Worm (Caenorhabditis elegans) whole organism, L2 larva: ENCODE data around the gene asns-2.

Source experiments
- C34F6.9 ChIP-seq: fragments of 150-350 bp; optimal IDR thresholded peaks from 2 replicates; lab custom pipeline; 2014; ENCODE audit warnings: missing biosample characterization, missing genetic modification characterization
- F13H6.1 ChIP-seq: sonication (generic microtip); optimal IDR thresholded peaks from 2 replicates; lab custom pipeline; 2016; ENCODE audit warnings: missing genetic modification characterization, missing compliant biosample characterization
- R02D3.7 ChIP-seq: fragments of 150-350 bp; optimal IDR thresholded peaks from 2 replicates; lab custom pipeline; 2014; ENCODE audit warnings: missing biosample characterization, missing genetic modification characterization
- Y55F3AM.14 ChIP-seq: fragments of 200-800 bp; sonication (Bioruptor generic); optimal IDR thresholded peaks from 2 replicates; lab custom pipeline; 2018; ENCODE audit warnings: mild to moderate bottlenecking, missing genetic modification characterization, missing compliant biosample characterization
- ZK546.5 ChIP-seq: sonication (generic microtip); optimal IDR thresholded peaks from 2 replicates; lab custom pipeline; 2017; ENCODE audit warnings: missing biosample characterization, missing genetic modification characterization
- aly-2 ChIP-seq: fragments of 150-350 bp; optimal IDR thresholded peaks from 2 replicates; lab custom pipeline; 2014; ENCODE audit warnings: missing biosample characterization, missing genetic modification characterization
- ama-1 ChIP-seq: fragments of 150-350 bp; optimal IDR thresholded peaks from 2 replicates; lab custom pipeline; 2018; ENCODE audit warnings: inconsistent platforms
- ceh-82 ChIP-seq: fragments of 150-350 bp; optimal IDR thresholded peaks from 2 replicates; lab custom pipeline; 2014; ENCODE audit warnings: missing biosample characterization, missing genetic modification characterization
- crh-2 ChIP-seq: sonication (generic microtip); optimal IDR thresholded peaks from 2 replicates; lab custom pipeline; 2017; ENCODE audit warnings: missing biosample characterization, missing genetic modification characterization
- dmd-4 ChIP-seq: sonication (generic microtip); optimal IDR thresholded peaks from 2 replicates; lab custom pipeline; 2017; ENCODE audit warnings: missing biosample characterization, missing genetic modification characterization
- egl-27 ChIP-seq: sonication (generic microtip); optimal IDR thresholded peaks from 3 replicates; lab custom pipeline; 2017; ENCODE audit warnings: missing biosample characterization, missing genetic modification reagents, missing genetic modification characterization
- fos-1 ChIP-seq: fragments of 150-350 bp; optimal IDR thresholded peaks from 2 replicates; lab custom pipeline; 2014; ENCODE audit warnings: missing biosample characterization, missing genetic modification characterization
- gmeb-1 ChIP-seq: fragments of 150-350 bp; optimal IDR thresholded peaks from 2 replicates; lab custom pipeline; 2014; ENCODE audit warnings: missing biosample characterization, missing genetic modification characterization
- lin-11 ChIP-seq: fragments of 150-350 bp; sonication (generic microtip); optimal IDR thresholded peaks from 2 replicates; lab custom pipeline; 2014; ENCODE audit warnings: missing biosample characterization, missing genetic modification characterization, inconsistent platforms, mixed read lengths
- lin-13 ChIP-seq: fragments of 150-350 bp; optimal IDR thresholded peaks from 2 replicates; lab custom pipeline; 2014; ENCODE audit warnings: missing biosample characterization, missing genetic modification reagents, missing genetic modification characterization
- lin-39 ChIP-seq: fragments of 150-350 bp; optimal IDR thresholded peaks from 2 replicates; lab custom pipeline; 2014; ENCODE audit warnings: missing biosample characterization, missing genetic modification reagents, missing genetic modification characterization
- mab-5 ChIP-seq: fragments of 150-350 bp; optimal IDR thresholded peaks from 2 replicates; lab custom pipeline; 2014; ENCODE audit warnings: missing biosample characterization, missing genetic modification characterization
- mdl-1 ChIP-seq, 2 experiments: fragments of 150-350 bp in 1 of 2; sonication (generic microtip) in 1 of 2; optimal IDR thresholded peaks; 2 replicates each; lab custom pipeline; 2017; ENCODE audit warnings: missing biosample characterization in 2 of 2, missing genetic modification characterization in 2 of 2
- nhr-10 ChIP-seq: sonication (generic microtip); optimal IDR thresholded peaks from 2 replicates; lab custom pipeline; 2017; ENCODE audit warnings: missing biosample characterization, missing genetic modification characterization
- nhr-12 ChIP-seq: fragments of 150-350 bp; optimal IDR thresholded peaks from 2 replicates; lab custom pipeline; 2014; ENCODE audit warnings: missing biosample characterization, missing genetic modification characterization
- nhr-129 ChIP-seq: fragments of 150-350 bp; optimal IDR thresholded peaks from 2 replicates; lab custom pipeline; 2014; ENCODE audit warnings: missing biosample characterization, missing genetic modification characterization
- nhr-21 ChIP-seq: fragments of 150-350 bp; optimal IDR thresholded peaks from 2 replicates; lab custom pipeline; 2014; ENCODE audit warnings: missing biosample characterization, missing genetic modification characterization
- nhr-23 ChIP-seq: fragments of 150-350 bp; optimal IDR thresholded peaks from 2 replicates; lab custom pipeline; 2014; ENCODE audit warnings: missing biosample characterization, missing genetic modification reagents, missing genetic modification characterization
- nhr-237 ChIP-seq: fragments of 150-350 bp; optimal IDR thresholded peaks from 2 replicates; lab custom pipeline; 2014; ENCODE audit warnings: missing biosample characterization, missing genetic modification characterization
- nhr-6 ChIP-seq: fragments of 150-350 bp; optimal IDR thresholded peaks from 2 replicates; lab custom pipeline; 2014; ENCODE audit warnings: missing biosample characterization, missing genetic modification characterization
- nhr-77 ChIP-seq: fragments of 150-350 bp; optimal IDR thresholded peaks from 2 replicates; lab custom pipeline; 2014; ENCODE audit warnings: missing biosample characterization, missing genetic modification characterization
- skn-1 ChIP-seq: sonication (generic microtip); optimal IDR thresholded peaks from 2 replicates; lab custom pipeline; 2017; ENCODE audit warnings: missing biosample characterization, missing genetic modification characterization
- sma-9 ChIP-seq, 2 experiments: fragments of 150-350 bp in 1 of 2; sonication (generic microtip) in 1 of 2; optimal IDR thresholded peaks; 2 replicates each; lab custom pipeline; 2014 to 2016; ENCODE audit warnings: missing genetic modification characterization in 2 of 2, mild to moderate bottlenecking in 1 of 2, missing biosample characterization in 1 of 2, missing compliant biosample characterization in 1 of 2, missing genetic modification reagents in 1 of 2, moderate library complexity in 1 of 2
- snpc-4 ChIP-seq: fragments of 150-350 bp; optimal IDR thresholded peaks from 2 replicates; lab custom pipeline; 2014; ENCODE audit warnings: missing biosample characterization, missing genetic modification characterization
- unc-55 ChIP-seq: fragments of 150-350 bp; sonication (generic microtip); optimal IDR thresholded peaks from 3 replicates; lab custom pipeline; 2014; ENCODE audit warnings: missing biosample characterization, missing genetic modification reagents, missing genetic modification characterization
- unc-62 ChIP-seq: fragments of 150-350 bp; optimal IDR thresholded peaks from 2 replicates; lab custom pipeline; 2014; ENCODE audit warnings: missing biosample characterization, missing genetic modification reagents, missing genetic modification characterization
- zag-1 ChIP-seq: fragments of 150-350 bp; optimal IDR thresholded peaks from 2 replicates; lab custom pipeline; 2014; ENCODE audit warnings: missing biosample characterization, missing genetic modification characterization
- ztf-4 ChIP-seq: fragments of 150-350 bp; optimal IDR thresholded peaks from 2 replicates; lab custom pipeline; 2014; ENCODE audit warnings: missing biosample characterization, missing genetic modification characterization

The asns-2 gene

ce11 chrX:8716822-8717221 lies 33.9 kb downstream of the asns-2 start, which contains the start of gene F53A9.7:
F53A9.7 (minus strand) TSS chrX:8716922.
- no peak for TF ChIP-seq lin-11
- no peak for TF ChIP-seq nhr-77 (tag; lab: Kevin White, UChicago)
- TF ChIP-seq dmd-4 (tag; lab: Kevin White, UChicago) = no peak
- TF ChIP-seq ztf-4 (tag; lab: Kevin White, UChicago) = no peak
- TF ChIP-seq egl-27 (tag; lab: Kevin White, UChicago) = no peak
- no peak for TF ChIP-seq lin-39 (tag; lab: Kevin White, UChicago)
- TF ChIP-seq mdl-1 (tag; optimal IDR thresholded peaks at IDR 0.05; lab: Kevin White, UChicago) = no peak
- TF ChIP-seq nhr-23 (tag; lab: Kevin White, UChicago) = no peak
- TF ChIP-seq snpc-4 (tag; lab: Kevin White, UChicago) = no peak
- no peak for TF ChIP-seq skn-1 (tag; lab: Kevin White, UChicago)
- no peak for TF ChIP-seq ceh-82 (tag; lab: Kevin White, UChicago)
- TF ChIP-seq Y55F3AM.14 (GFP tag; lab: Kevin White, UChicago) = no peak

DNA sequence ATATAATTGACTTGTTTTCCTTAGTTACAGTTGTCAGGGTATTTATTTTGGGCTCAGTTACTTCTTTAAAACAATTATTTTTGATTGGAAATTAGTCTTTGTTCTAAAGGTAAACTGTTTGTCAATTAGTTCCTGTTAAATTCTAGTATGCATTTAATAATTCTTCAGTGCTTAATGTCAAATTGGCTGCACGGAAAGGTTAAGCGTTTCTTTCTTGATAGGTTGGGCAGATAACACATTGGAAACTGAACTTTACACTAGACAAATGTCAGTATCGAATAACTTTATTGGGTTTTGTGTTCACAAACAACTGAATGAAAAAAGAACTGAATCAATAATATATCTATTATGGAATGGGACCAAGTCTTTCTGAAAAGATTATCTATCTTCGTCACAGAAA lies 35.9 kb downstream of the asns-2 start:
- TF ChIP-seq fos-1 = peak; percentile 36
- TF ChIP-seq nhr-6 (tag; lab: Kevin White, UChicago) = no peak

ce11 chrX:8713754-8714295 lies 36.9 kb downstream of the asns-2 start, which contains the start of gene F53A9.6:
F53A9.6 (minus strand) TSS chrX:8713804.
- TF ChIP-seq C34F6.9 (tag; lab: Kevin White, UChicago) (no peak), ZK546.5 (tag; lab: Kevin White, UChicago) (no peak), mab-5 (tag; lab: Kevin White, UChicago) (no peak), egl-27 (tag; lab: Kevin White, UChicago) (no peak), ama-1 (no peak), mdl-1 (tag; optimal IDR thresholded peaks at IDR 0.05; lab: Kevin White, UChicago) (no peak), nhr-12 (tag; lab: Kevin White, UChicago) (no peak), R02D3.7 (tag; lab: Kevin White, UChicago) (no peak), nhr-129 (tag; lab: Kevin White, UChicago) (no peak), unc-55 (GFP tag; lab: Kevin White, UChicago) (no peak), fos-1 (peak; percentile 63), sma-9 (GFP tag; optimal IDR thresholded peaks at IDR 0.05; lab: Kevin White, UChicago) (peak; percentile 39), sma-9 (tag; optimal IDR thresholded peaks at IDR 0.05; lab: Kevin White, UChicago) (no peak), skn-1 (tag; lab: Kevin White, UChicago) (no peak), aly-2 (tag; lab: Kevin White, UChicago) (no peak), nhr-21 (tag; lab: Kevin White, UChicago) (no peak), gmeb-1 (tag; lab: Kevin White, UChicago) (peak; percentile 19)

- TF ChIP-seq crh-2 (tag; lab: Kevin White, UChicago) = peak; percentile 37
- peak; percentile 51 for TF ChIP-seq sma-9 (GFP tag; optimal IDR thresholded peaks at IDR 0.05; lab: Kevin White, UChicago)
- no peak for TF ChIP-seq sma-9 (tag; optimal IDR thresholded peaks at IDR 0.05; lab: Kevin White, UChicago)
- no peak for TF ChIP-seq nhr-129 (tag; lab: Kevin White, UChicago)
- peak; percentile 81 for TF ChIP-seq fos-1
- no peak for TF ChIP-seq unc-62 (GFP tag; lab: Kevin White, UChicago)
- no peak for TF ChIP-seq C34F6.9 (tag; lab: Kevin White, UChicago)
- TF ChIP-seq unc-55 (GFP tag; lab: Kevin White, UChicago) = no peak
- TF ChIP-seq zag-1 = no peak
- TF ChIP-seq lin-11 = no peak
- peak; percentile 23 for TF ChIP-seq F13H6.1
- TF ChIP-seq lin-13 (GFP tag; lab: Kevin White, UChicago) = no peak
- TF ChIP-seq ama-1 = no peak
Observed at ce11 chrX:8712662-8713061, 38.1 kb downstream of the asns-2 start.

DNA sequence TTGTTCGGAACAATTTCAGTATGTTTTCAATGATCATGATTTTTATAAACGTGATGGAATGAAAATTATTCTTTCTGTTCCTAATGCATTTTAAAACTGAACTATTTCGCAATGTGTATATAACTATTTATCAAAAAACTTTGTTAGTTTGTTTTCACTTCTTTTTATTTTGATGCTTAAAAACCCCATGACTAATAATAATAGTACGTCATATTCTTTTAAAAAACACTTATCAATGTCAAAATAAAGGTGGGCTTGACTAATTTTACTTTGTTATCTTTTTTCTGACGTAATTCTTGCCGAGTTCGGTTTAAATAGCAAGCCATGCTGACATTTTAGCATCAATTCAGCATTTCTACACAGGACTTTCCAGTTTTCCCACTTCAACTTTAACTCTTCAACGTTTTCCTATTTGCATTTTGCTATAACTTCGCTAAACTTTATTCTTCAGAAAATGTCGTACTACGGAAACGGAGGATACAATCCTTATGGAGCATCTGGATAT lies 39.5 kb downstream of the asns-2 start, which contains the start of gene F53A9.1:
Gene F53A9.1 (plus strand): TSS at position 455 of the 505 bp plus-strand sequence.
- TF ChIP-seq ama-1 (no peak), nhr-237 (tag; lab: Kevin White, UChicago) (no peak), fos-1 (peak; percentile 22), ceh-82 (tag; lab: Kevin White, UChicago) (no peak), nhr-10 (tag; lab: Kevin White, UChicago) (no peak)
